Fruit fly (Drosophila melanogaster) whole organism, embryonic: Measurements from ENCODE around the gene Rab35.

ENCODE experiments used
- Atf6 ChIP-seq: fragments of 200-800 bp; sonication (Bioruptor generic); IDR thresholded peaks from 2 replicates; pipeline ENCODE4 v1.3.6; 2022; ENCODE audit warnings: missing biosample characterization, missing genetic modification characterization
- BEAF-32 ChIP-seq: fragments of 200-800 bp; sonication (Bioruptor generic); optimal IDR thresholded peaks from 3 replicates; lab custom pipeline; 2017; ENCODE audit warnings: missing biosample characterization, missing genetic modification characterization, mild to moderate bottlenecking, moderate library complexity, missing genetic modification reagents
- CG10565 ChIP-seq: fragments of 200-800 bp; sonication (Bioruptor generic); optimal IDR thresholded peaks from 3 replicates; lab custom pipeline; 2016; ENCODE audit warnings: missing biosample characterization, mild to moderate bottlenecking, missing genetic modification characterization
- CG10959 ChIP-seq: fragments of 200-800 bp; sonication (Bioruptor generic); IDR thresholded peaks from 2 replicates; pipeline ENCODE4 v1.3.6; 2022; ENCODE audit warnings: missing biosample characterization, missing genetic modification characterization
- CG13287 ChIP-seq: fragments of 200-800 bp; sonication (Bioruptor generic); IDR thresholded peaks from 2 replicates; pipeline ENCODE4 v1.3.6; 2022; ENCODE audit warnings: missing biosample characterization, missing genetic modification characterization; ENCODE audit not compliant: partially characterized antibody
- CG13424 ChIP-seq: fragments of 200-800 bp; sonication (Bioruptor generic); optimal IDR thresholded peaks from 2 replicates; lab custom pipeline; 2019; ENCODE audit warnings: missing biosample characterization, mild to moderate bottlenecking, missing genetic modification characterization, moderate library complexity
- CG14860 ChIP-seq: fragments of 200-800 bp; sonication (Bioruptor generic); IDR thresholded peaks from 3 replicates; pipeline ENCODE4 v1.3.6; 2022; ENCODE audit warnings: missing biosample characterization, missing genetic modification characterization; ENCODE audit not compliant: partially characterized antibody
- CG15601 ChIP-seq: fragments of 200-800 bp; sonication (Bioruptor generic); optimal IDR thresholded peaks from 3 replicates; lab custom pipeline; 2019; ENCODE audit warnings: missing biosample characterization, mild to moderate bottlenecking, missing genetic modification characterization, moderate library complexity
- CG1603 ChIP-seq: fragments of 200-800 bp; sonication (Bioruptor generic); optimal IDR thresholded peaks from 2 replicates; lab custom pipeline; 2019; ENCODE audit warnings: missing biosample characterization, mild to moderate bottlenecking, missing genetic modification characterization, moderate library complexity
- CG17568 ChIP-seq: fragments of 200-800 bp; sonication (Bioruptor generic); optimal IDR thresholded peaks from 2 replicates; lab custom pipeline; 2018; ENCODE audit warnings: missing biosample characterization, mild to moderate bottlenecking, missing genetic modification characterization, moderate library complexity
- CG17802 ChIP-seq: fragments of 200-800 bp; sonication (Bioruptor generic); optimal IDR thresholded peaks from 2 replicates; lab custom pipeline; 2018; ENCODE audit warnings: missing biosample characterization, mild to moderate bottlenecking, missing genetic modification characterization, moderate library complexity
- CG1832 ChIP-seq: fragments of 200-800 bp; sonication (Bioruptor generic); optimal IDR thresholded peaks from 2 replicates; lab custom pipeline; 2017; ENCODE audit warnings: missing biosample characterization, mild to moderate bottlenecking, missing genetic modification characterization, inconsistent platforms
- CG2712 ChIP-seq: fragments of 200-800 bp; optimal IDR thresholded peaks from 3 replicates; lab custom pipeline; 2019; ENCODE audit warnings: missing biosample characterization, mild to moderate bottlenecking, missing genetic modification characterization, moderate library complexity
- CG33557 ChIP-seq: fragments of 200-800 bp; sonication (Bioruptor generic); optimal IDR thresholded peaks from 2 replicates; lab custom pipeline; 2019; ENCODE audit warnings: missing biosample characterization, mild to moderate bottlenecking, missing genetic modification characterization, moderate library complexity
- CG42726 ChIP-seq: fragments of 200-800 bp; sonication (Bioruptor generic); IDR thresholded peaks from 2 replicates; pipeline ENCODE4 v1.3.6; 2022; ENCODE audit warnings: missing biosample characterization, missing genetic modification characterization; ENCODE audit not compliant: partially characterized antibody
- CG5245 ChIP-seq: fragments of 200-800 bp; sonication (Bioruptor generic); optimal IDR thresholded peaks from 3 replicates; lab custom pipeline; 2016; ENCODE audit warnings: missing biosample characterization, missing genetic modification characterization
- CG6272 ChIP-seq: fragments of 200-800 bp; sonication (Bioruptor generic); IDR thresholded peaks from 2 replicates; pipeline ENCODE4 v1.3.6; 2022; ENCODE audit warnings: missing biosample characterization, missing genetic modification characterization
- CG6813 ChIP-seq: fragments of 200-800 bp; sonication (Bioruptor generic); optimal IDR thresholded peaks from 2 replicates; lab custom pipeline; 2017; ENCODE audit warnings: missing biosample characterization, missing genetic modification characterization, mild to moderate bottlenecking, moderate library complexity, missing genetic modification reagents
- CG7271 ChIP-seq: fragments of 200-800 bp; sonication (Bioruptor generic); optimal IDR thresholded peaks from 2 replicates; lab custom pipeline; 2018; ENCODE audit warnings: missing biosample characterization, mild to moderate bottlenecking, missing genetic modification characterization, moderate library complexity
- CG7963 ChIP-seq: fragments of 200-800 bp; sonication (Bioruptor generic); IDR thresholded peaks from 3 replicates; pipeline ENCODE4 v1.3.6; 2022; ENCODE audit warnings: missing biosample characterization, missing genetic modification characterization; ENCODE audit not compliant: partially characterized antibody
- CG8290 ChIP-seq, 3 experiments: fragments of 200-800 bp; sonication (Bioruptor generic); optimal IDR thresholded peaks; 2 replicates each; lab custom pipeline; 2016 to 2019; ENCODE audit warnings: missing biosample characterization in 3 of 3, missing genetic modification characterization in 3 of 3, mild to moderate bottlenecking in 2 of 3, moderate library complexity in 1 of 3
- CG8388 ChIP-seq: fragments of 200-800 bp; sonication (Bioruptor generic); optimal IDR thresholded peaks from 2 replicates; lab custom pipeline; 2019; ENCODE audit warnings: missing biosample characterization, mild to moderate bottlenecking, missing genetic modification characterization, moderate library complexity
- CG9817 ChIP-seq: fragments of 200-800 bp; sonication (Bioruptor generic); optimal IDR thresholded peaks from 2 replicates; lab custom pipeline; 2018; ENCODE audit warnings: missing biosample characterization, mild to moderate bottlenecking, missing genetic modification characterization, moderate library complexity
- CoRest ChIP-seq: fragments of 200-800 bp; sonication (Bioruptor generic); optimal IDR thresholded peaks from 3 replicates; lab custom pipeline; 2018; ENCODE audit warnings: missing biosample characterization, mild to moderate bottlenecking, missing genetic modification characterization, moderate library complexity
- Dfd ChIP-seq, 2 experiments: fragments of >200 bp; optimal IDR thresholded peaks; 2 replicates each; lab custom pipeline; 2017; ENCODE audit warnings: missing biosample characterization in 2 of 2, missing genetic modification characterization in 2 of 2
- Dp ChIP-seq: fragments of 200-800 bp; sonication (Bioruptor generic); optimal IDR thresholded peaks from 2 replicates; lab custom pipeline; 2018; ENCODE audit warnings: missing biosample characterization, mild to moderate bottlenecking, missing genetic modification characterization, moderate library complexity
- E2f2 ChIP-seq: fragments of 200-800 bp; sonication (Bioruptor generic); IDR thresholded peaks from 2 replicates; pipeline ENCODE4 v1.3.6; 2022; ENCODE audit warnings: missing biosample characterization, missing genetic modification characterization
- Hey ChIP-seq: fragments of 200-800 bp; sonication (Bioruptor generic); optimal IDR thresholded peaks from 3 replicates; lab custom pipeline; 2018; ENCODE audit warnings: missing biosample characterization, mild to moderate bottlenecking, missing genetic modification characterization
- Hsf ChIP-seq: fragments of 200-800 bp; sonication (Bioruptor generic); optimal IDR thresholded peaks from 3 replicates; lab custom pipeline; 2016; ENCODE audit warnings: missing biosample characterization, missing genetic modification characterization
- Lhr ChIP-seq: fragments of 200-800 bp; sonication (Bioruptor generic); optimal IDR thresholded peaks from 3 replicates; lab custom pipeline; 2017; ENCODE audit warnings: mild to moderate bottlenecking, missing biosample characterization, missing genetic modification reagents, missing genetic modification characterization
- MBD-R2 ChIP-seq: fragments of 200-800 bp; sonication (Bioruptor generic); IDR thresholded peaks from 2 replicates; pipeline ENCODE4 v1.3.6; 2022; ENCODE audit warnings: missing biosample characterization, missing genetic modification characterization
- Optix ChIP-seq: fragments of 200-800 bp; sonication (Bioruptor generic); IDR thresholded peaks from 3 replicates; pipeline ENCODE4 v1.3.6; 2022; ENCODE audit warnings: missing biosample characterization, missing genetic modification characterization
- Rx ChIP-seq: fragments of 200-800 bp; sonication (Bioruptor generic); IDR thresholded peaks from 2 replicates; pipeline ENCODE4 v1.3.6; 2022; ENCODE audit warnings: missing biosample characterization, missing genetic modification characterization
- Sry-β ChIP-seq: fragments of 200-800 bp; sonication (Bioruptor generic); optimal IDR thresholded peaks from 2 replicates; lab custom pipeline; 2018; ENCODE audit warnings: missing biosample characterization, mild to moderate bottlenecking, missing genetic modification characterization, moderate library complexity
- aop ChIP-seq: fragments of 200-800 bp; sonication (Bioruptor generic); IDR thresholded peaks from 2 replicates; pipeline ENCODE4 v1.3.6; 2022; ENCODE audit warnings: missing biosample characterization, missing genetic modification characterization
- az2 ChIP-seq: fragments of 200-800 bp; sonication (Bioruptor generic); optimal IDR thresholded peaks from 3 replicates; lab custom pipeline; 2016; ENCODE audit warnings: missing biosample characterization, missing genetic modification characterization
- cwo ChIP-seq: fragments of 200-800 bp; sonication (Bioruptor generic); optimal IDR thresholded peaks from 3 replicates; lab custom pipeline; 2017; ENCODE audit warnings: missing biosample characterization, missing genetic modification characterization, mild to moderate bottlenecking, moderate library complexity, missing genetic modification reagents
- hb ChIP-seq: fragments of 200-800 bp; sonication (Bioruptor generic); IDR thresholded peaks from 3 replicates; pipeline ENCODE4 v1.3.6; 2022; ENCODE audit warnings: missing biosample characterization, missing genetic modification characterization; ENCODE audit not compliant: partially characterized antibody
- kay ChIP-seq: fragments of 200-800 bp; sonication (Bioruptor generic); optimal IDR thresholded peaks from 2 replicates; lab custom pipeline; 2016; ENCODE audit warnings: missing biosample characterization, missing genetic modification characterization
- lola ChIP-seq, 3 experiments: fragments of >200 bp in 2 of 3; fragments of 200-800 bp in 1 of 3; sonication (Bioruptor generic) in 1 of 3; optimal IDR thresholded peaks; 2 replicates each; lab custom pipeline; 2017 to 2019; ENCODE audit warnings: missing biosample characterization in 3 of 3, missing genetic modification characterization in 3 of 3, mild to moderate bottlenecking in 1 of 3, moderate library complexity in 1 of 3
- maf-S ChIP-seq: fragments of 200-800 bp; sonication (Bioruptor generic); optimal IDR thresholded peaks from 2 replicates; lab custom pipeline; 2016; ENCODE audit warnings: missing biosample characterization, missing genetic modification characterization
- pros ChIP-seq: fragments of 200-800 bp; sonication (Bioruptor generic); optimal IDR thresholded peaks from 3 replicates; lab custom pipeline; 2019; ENCODE audit warnings: missing biosample characterization, mild to moderate bottlenecking, missing genetic modification characterization, moderate library complexity
- scrt ChIP-seq: fragments of 200-800 bp; sonication (Bioruptor generic); optimal IDR thresholded peaks from 2 replicates; lab custom pipeline; 2018; ENCODE audit warnings: missing biosample characterization, mild to moderate bottlenecking, missing genetic modification characterization, moderate library complexity
- toy ChIP-seq: fragments of 200-800 bp; sonication (Bioruptor generic); IDR thresholded peaks from 2 replicates; pipeline ENCODE4 v1.3.6; 2022; ENCODE audit warnings: missing biosample characterization, missing genetic modification characterization
- trh ChIP-seq: fragments of 200-800 bp; sonication (Bioruptor generic); optimal IDR thresholded peaks from 2 replicates; lab custom pipeline; 2016; ENCODE audit warnings: missing biosample characterization, missing genetic modification characterization
- zen ChIP-seq: fragments of 200-800 bp; sonication (Bioruptor generic); optimal IDR thresholded peaks from 3 replicates; lab custom pipeline; 2018; ENCODE audit warnings: missing biosample characterization, mild to moderate bottlenecking, missing genetic modification characterization, moderate library complexity

The Rab35 gene

DNA sequence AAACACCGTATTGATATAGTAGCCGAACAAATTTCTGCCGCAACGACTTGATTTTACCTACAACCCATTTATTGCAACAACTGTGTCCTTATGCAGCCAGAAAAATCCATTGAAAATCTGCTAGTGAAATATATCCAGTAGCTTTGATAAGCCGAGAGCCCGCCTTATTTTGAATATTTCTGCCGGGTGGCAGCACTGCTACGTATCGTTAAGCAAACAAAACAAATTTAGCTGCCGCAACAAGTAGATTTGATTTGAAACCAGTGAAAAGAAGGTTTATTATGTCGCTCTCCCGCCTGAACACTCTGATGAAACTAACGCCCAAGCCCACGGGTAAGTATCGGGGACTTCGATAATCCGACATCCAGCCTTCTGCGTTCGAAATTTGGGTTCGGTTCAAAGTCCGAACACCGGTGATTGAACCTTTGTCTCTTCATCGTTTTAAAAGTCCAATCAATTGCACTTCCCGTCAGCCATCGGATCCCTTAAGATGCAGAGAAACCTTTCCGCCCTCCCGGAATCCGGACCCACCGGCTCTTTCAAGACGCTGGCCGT is 6.9 kb upstream of the Rab35 start, which contains the start of gene CG9577 (continued):
- peak; percentile 27 for TF ChIP-seq CG13287 (GFP tag; lab: Robert Waterston, UW)
- no peak for TF ChIP-seq CG9817 (tag; lab: Kevin White, UChicago)
- TF ChIP-seq MBD-R2 (GFP tag; lab: Robert Waterston, UW) = peak; percentile 42; the same call in 1 of the 2 replicates
- TF ChIP-seq Hsf (GFP tag; lab: Kevin White, UChicago) = no peak
- TF ChIP-seq CG13424 (tag; lab: Kevin White, UChicago) = no peak
- TF ChIP-seq kay = no peak
- TF ChIP-seq scrt (GFP tag; lab: Kevin White, UChicago) = peak; percentile 69
- TF ChIP-seq toy (GFP tag; lab: Robert Waterston, UW) = no peak
- peak; percentile 44 for TF ChIP-seq BEAF-32 (GFP tag; lab: Kevin White, UChicago)
- no peak for TF ChIP-seq Atf6
- TF ChIP-seq CG1603 = peak; percentile 81
- no peak for TF ChIP-seq trh
- no peak for TF ChIP-seq Lhr
- no peak for TF ChIP-seq maf-S
- peak; percentile 87 for TF ChIP-seq E2f2
- peak; percentile 83 for TF ChIP-seq Dp (GFP tag; lab: Kevin White, UChicago)
- TF ChIP-seq CG15601 (tag; lab: Kevin White, UChicago) = no peak
- TF ChIP-seq Hey (tag; lab: Kevin White, UChicago) = no peak

DNA sequence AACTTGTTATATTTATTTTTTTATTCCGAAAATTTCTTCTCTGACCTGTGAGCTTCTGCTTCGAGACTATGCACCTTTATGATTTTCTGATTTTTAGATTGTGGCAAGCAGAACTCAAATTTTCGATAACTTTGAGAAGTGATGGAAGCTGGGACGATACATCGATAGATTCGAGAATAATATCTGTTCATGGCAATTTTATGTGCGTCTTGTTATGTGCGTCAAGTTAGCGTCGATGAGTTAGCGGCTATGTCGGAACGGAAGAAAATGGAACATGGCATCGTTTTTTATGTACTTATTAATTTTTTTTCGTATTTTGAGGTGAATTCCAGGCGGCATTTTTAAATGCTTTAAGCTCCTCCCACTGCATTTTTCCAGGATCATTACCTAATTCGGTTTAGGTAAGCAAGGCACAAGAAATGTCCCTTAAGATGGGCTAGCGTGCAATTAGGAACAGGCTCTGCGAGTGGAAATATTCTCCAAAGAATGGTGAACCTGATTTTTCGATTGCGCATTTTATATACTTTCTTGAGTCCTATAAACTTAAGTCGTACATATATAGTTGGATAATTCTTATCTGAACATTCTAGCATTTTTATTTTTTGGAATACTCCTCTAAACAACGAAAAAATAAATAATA is 6.2 kb upstream of the Rab35 start, which contains the start of gene Phf7:
Gene Phf7, minus strand, starts transcription at position 58 of the 640 bp plus-strand sequence.
- no peak for TF ChIP-seq CG10565 (GFP tag; lab: Kevin White, UChicago)
- TF ChIP-seq Lhr = peak; percentile 49
- peak; percentile 85 for TF ChIP-seq CG42726 (GFP tag; lab: Robert Waterston, UW)
- TF ChIP-seq CG33557 (GFP tag; lab: Kevin White, UChicago) = no peak
- no peak for TF ChIP-seq Rx (GFP tag; lab: Robert Waterston, UW)
- peak; percentile 56; the same call in 2 of the 3 replicates for TF ChIP-seq CG14860 (GFP tag; lab: Robert Waterston, UW)
- no peak for TF ChIP-seq CG2712 (tag; lab: Kevin White, UChicago)
- TF ChIP-seq az2 = no peak
- no peak for TF ChIP-seq CG17568
- TF ChIP-seq Sry-β = no peak
- no peak for TF ChIP-seq CG6272 (GFP tag; lab: Robert Waterston, UW)
- peak; percentile 23 for TF ChIP-seq CoRest
- no peak for TF ChIP-seq aop (GFP tag; lab: Robert Waterston, UW)
- peak; percentile 52; the same call in 1 of the 3 replicates for TF ChIP-seq CG7963 (GFP tag; lab: Robert Waterston, UW)
- no peak for TF ChIP-seq Optix (GFP tag; lab: Robert Waterston, UW)
- no peak for TF ChIP-seq CG1832 (GFP tag; lab: Kevin White, UChicago)
- peak; percentile 11 for TF ChIP-seq CG8290 (GFP tag; optimal IDR thresholded peaks at IDR 0.05; lab: Kevin White, UChicago)
- peak in 1 of 2 experiments; percentile 49 for TF ChIP-seq CG8290 (tag; optimal IDR thresholded peaks at IDR 0.05; lab: Kevin White, UChicago)
- TF ChIP-seq CG7271 (tag; lab: Kevin White, UChicago) = no peak
- no peak for TF ChIP-seq CG10959 (GFP tag; lab: Robert Waterston, UW)
- TF ChIP-seq cwo = no peak
- no peak for TF ChIP-seq zen (tag; lab: Kevin White, UChicago)
- no peak for TF ChIP-seq CG6813 (GFP tag; lab: Kevin White, UChicago)
- TF ChIP-seq CG8388 = no peak
- TF ChIP-seq CG13287 (GFP tag; lab: Robert Waterston, UW) = peak; percentile 77
- no peak for TF ChIP-seq lola (GFP tag; optimal IDR thresholded peaks at IDR 0.05; lab: Kevin White, UChicago)
- peak; percentile 49 for TF ChIP-seq CG17802
- no peak for TF ChIP-seq Dfd (GFP tag; optimal IDR thresholded peaks at IDR 0.05; lab: Kevin White, UChicago)
- no peak for TF ChIP-seq CG5245 (GFP tag; lab: Kevin White, UChicago)
- peak; percentile 100 for TF ChIP-seq CG1603
- no peak for TF ChIP-seq pros
- TF ChIP-seq hb (GFP tag; lab: Robert Waterston, UW) = peak; percentile 65
